Fruit fly (Drosophila melanogaster) whole organism, pupa: ENCODE measurements around the gene CG16965.

Experiments
- CG10348 ChIP-seq: fragments of 200-800 bp; sonication (Bioruptor generic); IDR thresholded peaks from 2 replicates; pipeline ENCODE4 v1.3.6; 2022; ENCODE audit warnings: missing biosample characterization, missing genetic modification characterization
- CG15710 ChIP-seq: fragments of 200-800 bp; sonication (Bioruptor generic); optimal IDR thresholded peaks from 2 replicates; lab custom pipeline; 2018; ENCODE audit warnings: missing biosample characterization, mild to moderate bottlenecking, missing genetic modification characterization, moderate library complexity
- CG17806 ChIP-seq: fragments of 200-800 bp; sonication (Bioruptor generic); optimal IDR thresholded peaks from 2 replicates; lab custom pipeline; 2018; ENCODE audit warnings: missing biosample characterization, mild to moderate bottlenecking, missing genetic modification characterization, moderate library complexity
- CG8301 ChIP-seq: fragments of 200-800 bp; sonication (Bioruptor generic); optimal IDR thresholded peaks from 2 replicates; lab custom pipeline; 2018; ENCODE audit warnings: missing biosample characterization, mild to moderate bottlenecking, missing genetic modification characterization
- CG9948 ChIP-seq: fragments of 200-800 bp; sonication (Bioruptor generic); optimal IDR thresholded peaks from 2 replicates; lab custom pipeline; 2018; ENCODE audit warnings: missing biosample characterization, mild to moderate bottlenecking, missing genetic modification characterization, moderate library complexity
- EcR ChIP-seq: fragments of 200-800 bp; sonication (Bioruptor generic); optimal IDR thresholded peaks from 3 replicates; lab custom pipeline; 2019; ENCODE audit warnings: missing biosample characterization, missing genetic modification characterization, mild to moderate bottlenecking, moderate library complexity, missing genetic modification reagents
- Pif1B ChIP-seq: fragments of 200-800 bp; sonication (Bioruptor generic); optimal IDR thresholded peaks from 3 replicates; lab custom pipeline; 2016; ENCODE audit warnings: missing biosample characterization, missing genetic modification characterization
- Snoo ChIP-seq: fragments of 200-800 bp; sonication (Bioruptor generic); optimal IDR thresholded peaks from 3 replicates; lab custom pipeline; 2017; ENCODE audit warnings: missing biosample characterization, mild to moderate bottlenecking, missing genetic modification characterization, inconsistent platforms
- fd96Ca ChIP-seq: fragments of 200-800 bp; sonication (Bioruptor generic); IDR thresholded peaks from 3 replicates; pipeline ENCODE4 v1.3.6; 2022; ENCODE audit warnings: missing biosample characterization, missing genetic modification characterization
- gl ChIP-seq: fragments of 200-800 bp; sonication (Bioruptor generic); optimal IDR thresholded peaks from 2 replicates; lab custom pipeline; 2018; ENCODE audit warnings: missing biosample characterization, mild to moderate bottlenecking, missing genetic modification characterization
- rn ChIP-seq: fragments of 200-800 bp; sonication (Bioruptor generic); IDR thresholded peaks from 2 replicates; pipeline ENCODE4 v1.3.6; 2022; ENCODE audit warnings: missing biosample characterization, missing genetic modification characterization

DNA sequence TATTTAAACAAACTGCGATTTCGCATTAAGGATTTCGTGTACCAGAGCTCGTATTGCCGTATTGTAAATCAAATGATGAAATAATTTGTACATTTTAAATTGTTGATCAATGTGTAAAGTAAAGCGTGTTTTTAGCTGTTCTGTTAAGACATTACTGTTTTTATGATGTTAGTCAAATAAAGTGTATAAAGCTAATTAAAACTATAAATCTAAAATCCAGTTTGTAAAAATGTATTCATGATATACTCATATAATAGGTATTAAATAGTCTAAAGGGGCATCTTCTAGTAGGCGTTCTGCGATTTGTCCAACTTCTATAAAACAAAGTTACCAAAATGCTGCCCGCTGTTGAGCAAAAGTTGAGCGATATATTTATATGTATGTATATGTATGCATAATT is 52.5 kb downstream of the CG16965 start, which contains the start of gene CG18788:
- TF ChIP-seq gl (tag; lab: Kevin White, UChicago) (no peak), CG8301 (no peak), CG10348 (GFP tag; lab: Robert Waterston, UW) (no peak), EcR (GFP tag; lab: Kevin White, UChicago) (no peak), Snoo (tag; lab: Kevin White, UChicago) (no peak), CG17806 (tag; lab: Kevin White, UChicago) (no peak), CG9948 (tag; lab: Kevin White, UChicago) (no peak), Pif1B (GFP tag; lab: Kevin White, UChicago) (no peak), CG15710 (tag; lab: Kevin White, UChicago) (no peak), fd96Ca (no peak), rn (GFP tag; lab: Robert Waterston, UW) (no peak)
